Worm (Caenorhabditis elegans) whole organism, L1 larva: Measurements from ENCODE around the gene math-40.

Source experiments
- elt-2 ChIP-seq: sonication (generic microtip); optimal IDR thresholded peaks from 2 replicates; lab custom pipeline; 2016; ENCODE audit warnings: missing genetic modification characterization, mild to moderate bottlenecking, inconsistent platforms, missing compliant biosample characterization, missing genetic modification reagents
- fkh-8 ChIP-seq: sonication (generic microtip); optimal IDR thresholded peaks from 2 replicates; lab custom pipeline; 2016; ENCODE audit warnings: mild to moderate bottlenecking, missing genetic modification characterization, missing compliant biosample characterization
- lin-14 ChIP-seq: fragments of 200-800 bp; sonication (Bioruptor generic); optimal IDR thresholded peaks from 2 replicates; lab custom pipeline; 2018; ENCODE audit warnings: mild to moderate bottlenecking, missing genetic modification characterization, moderate library complexity, missing compliant biosample characterization
- lin-15B ChIP-seq: fragments of 150-350 bp; sonication (generic microtip); optimal IDR thresholded peaks from 3 replicates; lab custom pipeline; 2014; ENCODE audit warnings: missing biosample characterization, missing genetic modification characterization
- mep-1 ChIP-seq: fragments of 150-350 bp; optimal IDR thresholded peaks from 2 replicates; lab custom pipeline; 2014; ENCODE audit warnings: missing biosample characterization, missing genetic modification characterization
- nhr-12 ChIP-seq: sonication (generic microtip); optimal IDR thresholded peaks from 2 replicates; lab custom pipeline; 2017; ENCODE audit warnings: missing biosample characterization, missing genetic modification characterization

math-40 gene

ce11 chrII:1870875-1871592 is 40.6 kb downstream of the math-40 start, which contains the start of gene math-10:
TSS of gene math-10 (plus strand) at chrII:1871542.
- TF ChIP-seq elt-2 (tag; lab: Kevin White, UChicago): peak; percentile 33
- no peak for TF ChIP-seq mep-1
- TF ChIP-seq fkh-8 (tag; lab: Kevin White, UChicago): no peak

- no peak for TF ChIP-seq lin-14
Observed at ce11 chrII:1875658-1876057, 45.2 kb downstream of the math-40 start, which contains the start of gene math-13. TSS of gene math-13 (plus strand) at chrII:1875958.

- TF ChIP-seq lin-15B (tag; lab: Kevin White, UChicago): no peak
- no peak for TF ChIP-seq nhr-12
Observed at ce11 chrII:1878663-1879062, 48.2 kb downstream of the math-40 start, which contains the start of gene math-16. TSS of gene math-16 (minus strand) at chrII:1878763.
